Fruit fly (Drosophila melanogaster): ENCODE measurements around the gene pasha.

Gene pasha

DNA sequence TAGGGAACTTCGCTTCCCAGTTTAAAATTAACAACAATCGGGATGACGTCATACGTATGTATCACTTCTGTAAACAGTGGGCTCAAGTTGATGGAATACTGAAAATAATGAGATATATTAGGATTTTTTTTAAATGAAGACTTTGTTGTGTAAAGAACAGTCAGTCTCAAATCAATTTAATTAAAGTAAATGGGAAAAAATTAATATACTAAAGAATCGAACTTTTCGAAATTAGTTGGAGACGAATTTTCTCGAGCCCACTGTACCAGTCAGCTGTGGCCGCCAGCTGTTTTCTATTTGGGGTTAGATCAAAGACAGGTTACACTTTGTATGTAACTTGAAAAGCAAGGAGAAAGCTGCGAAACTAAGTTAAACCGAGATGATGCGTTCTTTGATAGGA, 29.4 kb upstream of the pasha start, which contains the start of gene CG1635 (continued):
- TF ChIP-seq repo (GFP tag; optimal IDR thresholded peaks at IDR 0.05) = peak; percentile 90
- peak; percentile 93 for TF ChIP-seq ssp (GFP tag; IDR thresholded peaks at IDR 0.05)
- TF ChIP-seq hb (GFP tag; IDR thresholded peaks at IDR 0.05; ENCODE audit: partially characterized antibody) = peak; percentile 54; the same call in 1 of the 3 replicates
- TF ChIP-seq Eip74EF (GFP tag; optimal IDR thresholded peaks at IDR 0.05) = peak in 1 of 2 experiments; percentile 98
- peak; percentile 97 for TF ChIP-seq jing (GFP tag; optimal IDR thresholded peaks at IDR 0.05)
- peak; percentile 99 for TF ChIP-seq CG14050 (GFP tag; IDR thresholded peaks at IDR 0.05)
- peak; percentile 43; the same call in 1 of the 3 replicates for TF ChIP-seq CG7963 (GFP tag; IDR thresholded peaks at IDR 0.05; ENCODE audit: partially characterized antibody)
- no peak for TF ChIP-seq eve (GFP tag; optimal IDR thresholded peaks at IDR 0.05)
- peak; percentile 99 for TF ChIP-seq Ada2b (GFP tag; IDR thresholded peaks at IDR 0.05)
- TF ChIP-seq CG17328 (GFP tag; IDR thresholded peaks at IDR 0.05) = peak; percentile 100
- TF ChIP-seq unc-4 (GFP tag; IDR thresholded peaks at IDR 0.05; ENCODE audit: partially characterized antibody) = 0 out of 2 replicates have a peak, but pooled peaks have one; percentile 45
- TF ChIP-seq CG12744 (GFP tag; optimal IDR thresholded peaks at IDR 0.05) = peak; percentile 99
- peak; percentile 44; the same call in 1 of the 3 replicates for TF ChIP-seq Doc3 (GFP tag; IDR thresholded peaks at IDR 0.05; ENCODE audit: partially characterized antibody)
- peak; percentile 100 for TF ChIP-seq BtbVII (GFP tag; optimal IDR thresholded peaks at IDR 0.05)
- TF ChIP-seq Opbp (GFP tag; IDR thresholded peaks at IDR 0.05; ENCODE audit: partially characterized antibody) = peak; percentile 50; the same call in 2 of the 3 replicates
- TF ChIP-seq ftz-f1 (GFP tag; optimal IDR thresholded peaks at IDR 0.05) = peak; percentile 90
- TF ChIP-seq CG3281 (GFP tag; optimal IDR thresholded peaks at IDR 0.05) = peak; percentile 100
- peak; percentile 95 for TF ChIP-seq Doc2 (GFP tag; IDR thresholded peaks at IDR 0.05)
- peak; percentile 99 for TF ChIP-seq run (tag; optimal IDR thresholded peaks at IDR 0.05)
- TF ChIP-seq CG13775 (GFP tag; optimal IDR thresholded peaks at IDR 0.05) = peak; percentile 99
- TF ChIP-seq fd102C (GFP tag; optimal IDR thresholded peaks at IDR 0.05) = peak; percentile 95
- peak; percentile 99 for TF ChIP-seq Oaz (GFP tag; IDR thresholded peaks at IDR 0.05)
- TF ChIP-seq CG17568 (GFP tag; optimal IDR thresholded peaks at IDR 0.05) = peak; percentile 99
- peak; percentile 100 for TF ChIP-seq CG9932 (GFP tag; IDR thresholded peaks at IDR 0.05)
- TF ChIP-seq CG7745 (tag; optimal IDR thresholded peaks at IDR 0.05) = peak; percentile 96
- TF ChIP-seq pan (optimal IDR thresholded peaks at IDR 0.05) = no peak
- peak in 1 of 2 experiments; percentile 100 for TF ChIP-seq pan (GFP tag; optimal IDR thresholded peaks at IDR 0.05 in 1 of 2, IDR thresholded peaks at IDR 0.05 in 1 of 2)
- TF ChIP-seq YL-1 (GFP tag; optimal IDR thresholded peaks at IDR 0.05) = peak; percentile 99
- peak; percentile 91 for TF ChIP-seq pros (GFP tag; optimal IDR thresholded peaks at IDR 0.05)
- peak; percentile 98 for TF ChIP-seq Camta (GFP tag; optimal IDR thresholded peaks at IDR 0.05)
- peak; percentile 100 for TF ChIP-seq CG12659 (GFP tag; optimal IDR thresholded peaks at IDR 0.05)
- peak; percentile 98 for TF ChIP-seq CG17612 (GFP tag; IDR thresholded peaks at IDR 0.05)
- peak; percentile 97 for TF ChIP-seq trem (tag; optimal IDR thresholded peaks at IDR 0.05)
- peak; percentile 98 for TF ChIP-seq toy (GFP tag; IDR thresholded peaks at IDR 0.05)
- TF ChIP-seq fru (optimal IDR thresholded peaks at IDR 0.05) = no peak
- peak; percentile 99 for TF ChIP-seq lilli (GFP tag; optimal IDR thresholded peaks at IDR 0.05)
- TF ChIP-seq CG17385 (GFP tag; optimal IDR thresholded peaks at IDR 0.05) = peak; percentile 100
- TF ChIP-seq CG7372 (GFP tag; IDR thresholded peaks at IDR 0.05) = peak; percentile 99
- TF ChIP-seq CG3995 (GFP tag; optimal IDR thresholded peaks at IDR 0.05) = peak; percentile 87
- TF ChIP-seq onecut (GFP tag; IDR thresholded peaks at IDR 0.05) = peak; percentile 97
- peak in 1 of 2 experiments; percentile 89 for TF ChIP-seq tll (GFP tag; optimal IDR thresholded peaks at IDR 0.05)
- TF ChIP-seq BEAF-32 (GFP tag; optimal IDR thresholded peaks at IDR 0.05) = peak; percentile 32
- peak; percentile 97 for TF ChIP-seq crc (GFP tag; optimal IDR thresholded peaks at IDR 0.05)
- peak; percentile 100 for TF ChIP-seq row (GFP tag; IDR thresholded peaks at IDR 0.05)
- TF ChIP-seq CG11247 (GFP tag; IDR thresholded peaks at IDR 0.05) = peak; percentile 99
- no peak for TF ChIP-seq Dfd (GFP tag; optimal IDR thresholded peaks at IDR 0.05)
- peak; percentile 99 for TF ChIP-seq CG7839 (tag; optimal IDR thresholded peaks at IDR 0.05)
- TF ChIP-seq CG10959 (GFP tag; IDR thresholded peaks at IDR 0.05) = peak; percentile 96
- TF ChIP-seq tna (GFP tag; IDR thresholded peaks at IDR 0.05; ENCODE audit: partially characterized antibody) = peak; percentile 64; the same call in 1 of the 2 replicates
- peak; percentile 99 for TF ChIP-seq nerfin-1 (tag; optimal IDR thresholded peaks at IDR 0.05)

Data from whole organism, embryonic.